Fruit fly (Drosophila melanogaster): Measurements from ENCODE around the gene Gas41.
A peak's percentile ranks its signal among the peaks of the same experiment; 100 is the strongest.

Gene Gas41

DNA sequence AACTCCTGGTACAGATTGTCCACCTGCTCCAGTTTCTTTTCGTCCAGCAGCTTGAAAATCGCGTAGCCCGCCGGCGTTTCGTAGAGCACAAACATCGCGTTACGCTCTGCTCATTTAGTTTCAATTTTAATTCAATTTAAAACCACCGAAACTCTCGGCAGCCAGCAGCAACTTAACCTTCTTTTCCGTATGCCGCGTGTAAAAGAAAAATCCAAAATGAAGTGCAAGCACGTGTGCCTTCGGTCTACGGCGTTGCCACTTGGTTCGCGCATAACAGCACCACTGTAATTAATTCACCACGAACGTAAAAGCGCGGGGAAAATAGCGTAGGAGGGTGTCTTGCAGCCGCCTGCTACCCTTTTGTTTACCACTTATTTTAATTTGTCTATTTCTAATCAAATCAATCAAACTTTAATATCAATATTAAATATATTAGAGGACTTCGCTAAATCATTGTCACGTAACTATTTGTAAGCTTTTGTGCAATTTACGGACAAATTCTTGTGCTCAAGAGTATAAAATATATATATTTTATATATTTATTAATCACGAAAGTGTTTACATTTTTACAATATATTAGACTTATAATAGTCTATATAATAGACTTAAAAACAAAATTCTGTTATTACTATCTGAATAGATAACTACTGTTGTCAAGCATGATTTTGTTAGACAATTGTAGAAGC, 31.3 kb downstream of the Gas41 start, which contains the start of gene nop5:
Gene nop5, minus strand, starts transcription at position 227 of the 686 bp plus-strand sequence.
- TF ChIP-seq CG16779 (tag; optimal IDR thresholded peaks at IDR 0.05) = no peak
- no peak for TF ChIP-seq CG3919 (GFP tag; optimal IDR thresholded peaks at IDR 0.05)
- TF ChIP-seq Sox14 (GFP tag; optimal IDR thresholded peaks at IDR 0.05) = no peak
- TF ChIP-seq CG11902 (GFP tag; optimal IDR thresholded peaks at IDR 0.05) = peak; percentile 4
- peak; percentile 47 for TF ChIP-seq Sox15 (GFP tag; optimal IDR thresholded peaks at IDR 0.05)
- peak; percentile 72 for TF ChIP-seq esn (GFP tag; optimal IDR thresholded peaks at IDR 0.05)
- TF ChIP-seq fd59A (GFP tag; optimal IDR thresholded peaks at IDR 0.05) = no peak
- peak; percentile 60 for TF ChIP-seq CG32006 (GFP tag; optimal IDR thresholded peaks at IDR 0.05)
- TF ChIP-seq CG10631 (GFP tag; optimal IDR thresholded peaks at IDR 0.05) = no peak
- no peak for TF ChIP-seq dsx (GFP tag; optimal IDR thresholded peaks at IDR 0.05; ENCODE audit: poor library complexity, severe bottlenecking)
- TF ChIP-seq topi (GFP tag; optimal IDR thresholded peaks at IDR 0.05) = no peak
- TF ChIP-seq vri (GFP tag; optimal IDR thresholded peaks at IDR 0.05) = no peak
- TF ChIP-seq CG31627 (GFP tag; optimal IDR thresholded peaks at IDR 0.05) = peak; percentile 3
- no peak for TF ChIP-seq fkh (GFP tag; optimal IDR thresholded peaks at IDR 0.05)
- no peak for TF ChIP-seq Gug (GFP tag; IDR thresholded peaks at IDR 0.05)
- peak; percentile 29 for TF ChIP-seq lz (GFP tag; optimal IDR thresholded peaks at IDR 0.05)
- peak; percentile 20 for TF ChIP-seq Ets96B (tag; optimal IDR thresholded peaks at IDR 0.05)
- TF ChIP-seq CG8119 (GFP tag; IDR thresholded peaks at IDR 0.05) = peak; percentile 47; the same call in 1 of the 3 replicates
- TF ChIP-seq Eip75B (GFP tag; optimal IDR thresholded peaks at IDR 0.05) = no peak
- peak; percentile 72 for TF ChIP-seq CG3032 (tag; optimal IDR thresholded peaks at IDR 0.05)
- no peak for TF ChIP-seq Lpt (GFP tag; optimal IDR thresholded peaks at IDR 0.05)
- TF ChIP-seq CG15336 (GFP tag; IDR thresholded peaks at IDR 0.05) = 0 out of 2 replicates have a peak, but pooled peaks have one; percentile 14
- TF ChIP-seq CG8632 (GFP tag; optimal IDR thresholded peaks at IDR 0.05) = peak; percentile 67
- TF ChIP-seq CG6163 (GFP tag; IDR thresholded peaks at IDR 0.05) = peak; percentile 9; the same call in 1 of the 3 replicates
- no peak for TF ChIP-seq fd85E (GFP tag; optimal IDR thresholded peaks at IDR 0.05)
- no peak for TF ChIP-seq CG11294 (GFP tag; IDR thresholded peaks at IDR 0.05)

DNA sequence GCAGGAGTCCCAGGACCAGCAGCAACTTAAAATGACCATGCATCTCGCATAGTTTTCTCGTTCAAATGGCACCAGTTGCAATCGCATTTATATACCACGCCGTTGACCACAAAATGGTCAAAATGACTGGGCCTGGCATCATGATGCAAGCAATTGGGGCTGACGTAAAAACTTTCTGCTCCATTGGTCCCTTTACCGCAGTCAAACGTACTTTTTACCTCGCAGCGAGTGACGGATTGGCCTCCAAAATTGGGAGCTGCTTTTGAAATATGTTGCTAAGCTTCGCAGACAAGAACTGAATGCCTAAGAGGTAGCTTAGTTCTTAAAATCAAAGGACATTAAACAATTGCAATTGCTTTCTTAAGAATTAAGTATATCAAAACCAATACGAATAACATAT, 33.7 kb downstream of the Gas41 start, which contains the start of gene CG32829:
Gene CG32829, minus strand, starts transcription at position 101 of the 400 bp plus-strand sequence.
- TF ChIP-seq svp (GFP tag) (no peak), CG10631 (GFP tag; optimal IDR thresholded peaks at IDR 0.05) (no peak), CG1621 (tag; optimal IDR thresholded peaks at IDR 0.05) (no peak), CG9139 (GFP tag; optimal IDR thresholded peaks at IDR 0.05) (no peak), Eip93F (GFP tag; optimal IDR thresholded peaks at IDR 0.05) (no peak), acj6 (GFP tag; optimal IDR thresholded peaks at IDR 0.05) (no peak), lz (GFP tag; optimal IDR thresholded peaks at IDR 0.05) (no peak), Hr39 (GFP tag; optimal IDR thresholded peaks at IDR 0.05) (no peak), Hr38 (GFP tag; optimal IDR thresholded peaks at IDR 0.05) (no peak), Smox (GFP tag; optimal IDR thresholded peaks at IDR 0.05) (no peak), pdm3 (GFP tag; optimal IDR thresholded peaks at IDR 0.05) (no peak), salr (GFP tag; optimal IDR thresholded peaks at IDR 0.05) (no peak), CG15336 (GFP tag; IDR thresholded peaks at IDR 0.05) (no peak), CG16779 (tag; optimal IDR thresholded peaks at IDR 0.05) (no peak), Eip75B (GFP tag; optimal IDR thresholded peaks at IDR 0.05) (no peak), CG11762 (GFP tag; optimal IDR thresholded peaks at IDR 0.05; ENCODE audit: insufficient read depth) (no peak)

DNA sequence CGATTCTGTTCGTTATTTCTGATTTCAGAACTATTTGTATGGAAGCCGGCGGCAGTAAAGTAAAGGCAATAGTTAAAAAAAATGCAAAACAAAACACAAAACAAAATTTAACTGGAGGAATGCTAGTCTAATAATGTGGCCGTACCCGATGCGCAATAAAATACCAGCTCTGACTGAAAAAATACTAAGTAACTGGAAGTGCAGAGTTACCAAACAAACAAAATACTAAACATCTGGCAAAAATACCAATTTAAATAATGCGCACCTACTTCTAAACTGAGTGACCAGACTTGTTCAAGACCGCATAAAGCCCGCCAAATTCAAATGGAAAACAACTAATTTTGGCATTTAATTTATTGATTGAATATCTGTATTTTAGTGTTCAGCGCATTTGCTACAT, 36.0 kb downstream of the Gas41 start, which contains the start of gene Wee1:
Gene Wee1, minus strand, starts transcription at position 175 of the 400 bp plus-strand sequence.
- TF ChIP-seq CG31627 (GFP tag; optimal IDR thresholded peaks at IDR 0.05) (no peak), CG7368 (GFP tag; optimal IDR thresholded peaks at IDR 0.05) (no peak), ss (GFP tag; optimal IDR thresholded peaks at IDR 0.05) (no peak), eg (GFP tag; IDR thresholded peaks at IDR 0.05) (no peak), Hr38 (GFP tag; optimal IDR thresholded peaks at IDR 0.05) (no peak), cyc (GFP tag; optimal IDR thresholded peaks at IDR 0.05) (no peak), CG32006 (GFP tag; optimal IDR thresholded peaks at IDR 0.05) (no peak), Sox102F (GFP tag; optimal IDR thresholded peaks at IDR 0.05) (no peak), Ets21C (GFP tag; optimal IDR thresholded peaks at IDR 0.05) (no peak), Eip78C (GFP tag) (no peak), Ets96B (tag; optimal IDR thresholded peaks at IDR 0.05) (no peak), CG10669 (GFP tag; optimal IDR thresholded peaks at IDR 0.05) (no peak), salr (GFP tag; optimal IDR thresholded peaks at IDR 0.05) (no peak), Hr4 (GFP tag; optimal IDR thresholded peaks at IDR 0.05) (no peak), lz (GFP tag; optimal IDR thresholded peaks at IDR 0.05) (no peak), Blimp-1 (GFP tag; optimal IDR thresholded peaks at IDR 0.05) (no peak), CG8119 (GFP tag; IDR thresholded peaks at IDR 0.05) (no peak), pdm3 (GFP tag; optimal IDR thresholded peaks at IDR 0.05) (no peak), CG6792 (GFP tag; optimal IDR thresholded peaks at IDR 0.05) (no peak)
